Worm (Caenorhabditis elegans): Measurements from ENCODE around the gene gldi-1.
A peak's percentile ranks its signal among the peaks of the same experiment; 100 is the strongest.

The gldi-1 gene

DNA sequence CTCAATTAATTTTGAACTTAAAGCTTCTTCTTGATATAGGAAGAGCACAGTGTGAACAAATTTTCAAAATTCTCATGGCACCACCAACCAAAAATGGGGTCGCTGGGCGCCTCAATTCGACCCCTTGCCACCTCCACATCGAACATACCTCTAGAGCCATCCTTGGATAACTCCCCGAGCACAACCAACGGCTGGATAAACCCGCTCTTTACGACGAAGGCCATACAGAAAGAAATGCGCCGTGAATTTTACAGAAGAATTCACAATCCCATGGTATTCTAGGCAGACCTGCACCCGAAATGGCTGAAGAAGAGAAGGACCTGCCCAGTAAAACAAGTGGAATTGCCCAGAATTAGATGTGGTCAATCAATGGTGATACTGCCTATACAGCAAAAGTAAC is 18.5 kb upstream of the gldi-1 start:
- no peak for TF ChIP-seq ztf-29 (GFP tag; IDR thresholded peaks at IDR 0.05)

DNA sequence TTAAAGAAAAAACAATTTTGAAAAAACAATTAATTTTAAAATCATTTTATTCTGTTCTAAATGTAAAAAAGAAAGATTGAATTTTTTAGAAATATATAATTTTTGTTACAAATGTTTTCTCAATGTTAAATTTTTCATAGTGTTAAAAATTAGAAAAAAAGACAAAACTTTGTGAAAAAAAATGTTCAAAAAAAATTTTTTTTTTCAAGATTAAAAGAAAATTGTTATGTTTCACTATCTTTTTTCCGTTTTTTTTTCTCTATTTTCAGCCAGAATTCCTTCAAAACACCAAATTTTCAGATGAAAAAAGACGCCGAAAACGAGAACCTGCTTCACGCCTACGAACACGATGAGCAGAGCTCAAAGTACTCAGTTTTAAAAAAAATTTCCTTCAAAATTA is 10.9 kb upstream of the gldi-1 start, which contains the start of gene sms-5:
Gene sms-5, plus strand, starts transcription at position 301 of the 400 bp plus-strand sequence.
- no peak for TF ChIP-seq T22C8.4 (GFP tag; IDR thresholded peaks at IDR 0.05)
- no peak for TF ChIP-seq ref-1 (GFP tag; conservative IDR thresholded peaks at IDR 0.05)
- no peak for TF ChIP-seq flt-1 (GFP tag; IDR thresholded peaks at IDR 0.05)
- TF ChIP-seq med-1 (GFP tag; optimal IDR thresholded peaks at IDR 0.05; ENCODE audit: insufficient read depth) = no peak
- TF ChIP-seq ztf-29 (GFP tag; IDR thresholded peaks at IDR 0.05) = no peak
- no peak for TF ChIP-seq cog-1 (tag; optimal IDR thresholded peaks at IDR 0.05)
- TF ChIP-seq klf-2 (GFP tag; conservative IDR thresholded peaks at IDR 0.05) = no peak
- no peak for TF ChIP-seq ztf-23 (GFP tag; IDR thresholded peaks at IDR 0.05)

DNA sequence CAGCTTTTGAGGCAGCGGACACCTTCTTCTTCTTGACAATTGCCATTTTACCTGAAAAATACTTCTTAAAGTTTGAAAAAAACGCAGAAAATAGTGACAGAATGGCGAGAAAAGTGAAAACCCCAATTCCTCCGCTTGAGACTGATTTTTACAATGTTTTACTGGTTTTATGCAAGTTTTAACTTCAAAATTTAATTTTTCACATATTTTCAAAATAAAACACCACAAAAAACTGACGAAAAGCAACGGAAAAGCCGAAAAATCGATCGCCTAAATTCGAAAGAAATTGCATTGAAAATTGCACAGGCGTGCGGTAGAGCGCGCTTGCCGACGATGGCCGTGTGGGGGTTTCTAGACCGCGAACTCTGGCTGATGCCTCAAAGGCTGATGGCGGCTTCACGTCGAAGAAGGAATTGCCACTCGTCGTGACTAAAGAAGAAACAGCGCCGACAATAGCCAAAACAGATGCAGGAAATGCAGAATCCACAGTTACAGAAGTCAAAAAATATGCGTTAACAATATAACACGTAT is 8.2 kb downstream of the gldi-1 start, which contains the start of gene nsun-1:
Gene nsun-1, minus strand, starts transcription at position 51 of the 531 bp plus-strand sequence.
- TF ChIP-seq ztf-29 (GFP tag; IDR thresholded peaks at IDR 0.05) (no peak), T22C8.4 (GFP tag; IDR thresholded peaks at IDR 0.05) (no peak), med-1 (GFP tag; optimal IDR thresholded peaks at IDR 0.05; ENCODE audit: insufficient read depth) (no peak), flt-1 (GFP tag; IDR thresholded peaks at IDR 0.05) (0 out of 2 replicates have a peak, but pooled peaks have one; percentile 62), ref-1 (GFP tag; conservative IDR thresholded peaks at IDR 0.05) (no peak), klf-2 (GFP tag; conservative IDR thresholded peaks at IDR 0.05) (0 out of 2 replicates have a peak, but pooled peaks have one; percentile 30), cog-1 (tag; optimal IDR thresholded peaks at IDR 0.05) (no peak), ztf-23 (GFP tag; IDR thresholded peaks at IDR 0.05) (peak; percentile 67; the same call in 1 of the 2 replicates)

DNA sequence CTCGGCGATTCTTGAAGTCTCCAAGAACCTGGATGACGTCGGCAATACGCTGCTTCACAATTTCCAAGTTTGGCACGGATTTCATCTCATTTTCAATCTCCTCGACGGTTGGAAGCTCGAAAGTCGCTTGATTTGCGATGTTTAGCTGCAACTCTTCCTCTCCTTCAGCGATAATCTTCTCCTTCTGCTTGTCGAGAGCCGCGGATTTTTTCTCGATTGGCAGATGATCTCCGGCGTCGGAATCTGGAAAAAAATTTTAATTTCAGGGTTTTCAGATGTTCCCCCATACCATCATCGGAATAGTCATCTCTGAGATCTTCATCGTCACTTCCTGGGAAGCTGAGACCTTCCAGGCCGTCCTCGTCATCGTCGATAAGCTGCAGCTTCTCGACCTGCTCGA is 8.9 kb downstream of the gldi-1 start:
- no peak for TF ChIP-seq ztf-29 (GFP tag; IDR thresholded peaks at IDR 0.05)
- TF ChIP-seq tab-1 (GFP tag; IDR thresholded peaks at IDR 0.05) = no peak
- no peak for TF ChIP-seq cog-1 (tag; optimal IDR thresholded peaks at IDR 0.05)
- TF ChIP-seq klf-2 (GFP tag; conservative IDR thresholded peaks at IDR 0.05) = no peak
- TF ChIP-seq med-1 (GFP tag; optimal IDR thresholded peaks at IDR 0.05; ENCODE audit: insufficient read depth) = no peak
- TF ChIP-seq ref-1 (GFP tag; conservative IDR thresholded peaks at IDR 0.05) = no peak
- no peak for TF ChIP-seq flt-1 (GFP tag; IDR thresholded peaks at IDR 0.05)
- TF ChIP-seq T22C8.4 (GFP tag; IDR thresholded peaks at IDR 0.05) = no peak
- no peak for TF ChIP-seq ztf-23 (GFP tag; IDR thresholded peaks at IDR 0.05)

DNA sequence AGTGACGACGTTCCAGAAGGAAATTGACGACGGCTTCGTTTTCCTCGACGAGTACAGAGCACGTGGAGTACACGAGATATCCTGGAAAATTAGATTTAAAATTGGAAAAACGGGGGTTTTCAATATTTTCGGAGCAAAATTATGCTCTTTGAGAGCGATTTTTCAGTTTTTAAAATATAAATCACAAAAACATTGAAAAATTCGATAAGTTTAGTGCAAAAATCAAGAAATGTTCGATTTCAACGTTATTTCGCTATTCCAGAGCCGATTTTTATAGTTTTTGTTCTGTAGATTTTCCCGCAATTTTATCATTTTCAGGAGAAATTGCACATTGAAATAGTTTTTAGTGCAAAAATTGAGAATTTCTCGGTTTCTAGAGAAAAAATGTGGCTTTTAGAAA is 11.0 kb downstream of the gldi-1 start, which contains the start of gene W07E6.5:
Gene W07E6.5, plus strand, starts transcription at position 301 of the 400 bp plus-strand sequence.
- TF ChIP-seq ztf-23 (GFP tag; IDR thresholded peaks at IDR 0.05) (no peak), cog-1 (tag; optimal IDR thresholded peaks at IDR 0.05) (no peak), flt-1 (GFP tag; IDR thresholded peaks at IDR 0.05) (no peak), ztf-29 (GFP tag; IDR thresholded peaks at IDR 0.05) (no peak), ref-1 (GFP tag; conservative IDR thresholded peaks at IDR 0.05) (no peak)

DNA sequence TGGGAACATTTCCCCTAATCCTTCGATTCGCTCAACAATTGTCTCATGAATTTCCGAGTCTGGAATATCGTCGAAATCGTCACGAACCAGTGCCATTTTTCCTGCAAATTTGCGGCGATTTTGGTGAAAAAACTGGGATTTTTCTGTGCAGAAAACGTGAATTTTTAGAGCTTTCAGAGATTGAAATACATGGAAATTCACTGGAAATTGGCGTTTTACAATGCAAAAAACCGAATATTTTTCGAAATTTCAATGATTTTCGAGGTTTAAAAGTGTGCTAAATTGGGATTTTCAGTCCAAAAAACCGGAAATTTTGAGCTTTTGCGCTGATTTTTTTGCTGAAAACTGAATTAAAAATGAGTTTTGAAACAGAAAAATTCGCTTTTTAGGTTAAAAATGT is 13.8 kb downstream of the gldi-1 start, which contains the start of gene tomm-22:
Gene tomm-22, minus strand, starts transcription at position 101 of the 400 bp plus-strand sequence.
- TF ChIP-seq klf-2 (GFP tag; conservative IDR thresholded peaks at IDR 0.05) (no peak), flt-1 (GFP tag; IDR thresholded peaks at IDR 0.05) (no peak)

DNA sequence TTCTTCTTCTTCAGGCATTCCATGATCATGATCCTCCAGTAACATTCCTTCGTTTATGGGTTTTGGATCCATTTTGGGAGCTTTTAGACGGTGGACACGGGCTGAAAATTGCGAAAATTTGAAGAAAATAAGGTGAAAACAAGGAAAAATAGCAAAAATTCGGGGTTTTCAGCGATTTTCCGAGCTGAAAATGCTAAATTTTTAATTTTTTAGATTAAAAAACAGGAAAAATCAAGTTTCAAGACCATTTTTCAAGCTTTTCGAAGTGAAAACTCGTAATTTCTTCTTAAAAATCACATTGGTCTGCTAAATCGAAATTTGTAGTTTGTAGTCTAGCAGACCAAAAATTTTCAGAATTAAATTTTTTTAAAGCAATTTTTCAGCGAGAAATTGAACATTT is 16.9 kb downstream of the gldi-1 start, which contains the start of gene nfyb-1:
Gene nfyb-1, minus strand, starts transcription at position 101 of the 400 bp plus-strand sequence.
- TF ChIP-seq T22C8.4 (GFP tag; IDR thresholded peaks at IDR 0.05) = no peak
- TF ChIP-seq cog-1 (tag; optimal IDR thresholded peaks at IDR 0.05) = no peak
- no peak for TF ChIP-seq med-1 (GFP tag; optimal IDR thresholded peaks at IDR 0.05; ENCODE audit: insufficient read depth)

DNA sequence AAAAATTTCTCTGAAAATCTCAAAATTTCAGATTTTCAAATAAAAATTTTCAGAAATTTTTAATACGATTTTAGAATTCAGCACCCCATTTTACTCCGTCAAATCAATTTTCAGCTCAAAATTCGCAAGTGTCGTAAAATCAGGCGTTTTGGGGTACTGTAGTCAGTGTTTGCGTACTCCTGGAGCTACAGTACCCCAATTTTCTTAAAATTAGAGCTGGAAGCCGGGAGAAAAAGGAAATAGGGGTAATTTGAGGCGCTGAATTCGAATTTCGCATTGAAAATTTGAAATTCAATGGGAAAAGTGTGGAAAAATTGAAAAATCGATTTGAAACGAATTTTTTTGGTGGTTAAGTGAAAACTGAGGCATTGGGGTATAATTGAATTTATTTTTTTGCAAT is 22.9 kb downstream of the gldi-1 start:
- TF ChIP-seq T22C8.4 (GFP tag; IDR thresholded peaks at IDR 0.05) (no peak), med-1 (GFP tag; optimal IDR thresholded peaks at IDR 0.05; ENCODE audit: insufficient read depth) (no peak), flt-1 (GFP tag; IDR thresholded peaks at IDR 0.05) (no peak), cog-1 (tag; optimal IDR thresholded peaks at IDR 0.05) (no peak), klf-2 (GFP tag; conservative IDR thresholded peaks at IDR 0.05) (no peak), ref-1 (GFP tag; conservative IDR thresholded peaks at IDR 0.05) (no peak), ztf-23 (GFP tag; IDR thresholded peaks at IDR 0.05) (no peak), ztf-29 (GFP tag; IDR thresholded peaks at IDR 0.05) (no peak), tab-1 (GFP tag; IDR thresholded peaks at IDR 0.05) (no peak)

DNA sequence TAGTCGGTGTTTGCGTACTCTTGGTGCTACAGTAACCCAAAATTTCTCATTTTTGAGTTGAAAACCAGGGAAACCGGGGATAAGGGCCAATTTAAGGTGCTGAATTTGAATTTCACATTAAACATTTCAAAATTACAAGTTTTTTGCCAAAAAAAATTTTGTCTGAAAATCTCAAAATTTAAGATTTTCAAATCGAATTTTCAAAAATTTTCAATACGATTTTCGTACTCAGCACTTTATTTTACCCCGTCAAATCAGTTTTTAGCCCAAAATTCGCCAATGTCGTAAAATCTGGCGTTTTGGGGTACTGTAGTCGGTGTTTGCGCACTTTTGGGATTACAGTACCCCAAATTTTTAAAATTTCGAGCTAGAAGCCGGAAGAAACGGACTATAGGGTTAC is 23.3 kb downstream of the gldi-1 start, which contains the start of gene W10D9.3:
Gene W10D9.3, minus strand, starts transcription at position 101 of the 400 bp plus-strand sequence.
- no peak for TF ChIP-seq T22C8.4 (GFP tag; IDR thresholded peaks at IDR 0.05)
- no peak for TF ChIP-seq flt-1 (GFP tag; IDR thresholded peaks at IDR 0.05)
- no peak for TF ChIP-seq ztf-23 (GFP tag; IDR thresholded peaks at IDR 0.05)
- no peak for TF ChIP-seq klf-2 (GFP tag; conservative IDR thresholded peaks at IDR 0.05)
- no peak for TF ChIP-seq tab-1 (GFP tag; IDR thresholded peaks at IDR 0.05)
- no peak for TF ChIP-seq cog-1 (tag; optimal IDR thresholded peaks at IDR 0.05)
- TF ChIP-seq ref-1 (GFP tag; conservative IDR thresholded peaks at IDR 0.05) = no peak
- no peak for TF ChIP-seq ztf-29 (GFP tag; IDR thresholded peaks at IDR 0.05)
- TF ChIP-seq med-1 (GFP tag; optimal IDR thresholded peaks at IDR 0.05; ENCODE audit: insufficient read depth) = no peak

DNA sequence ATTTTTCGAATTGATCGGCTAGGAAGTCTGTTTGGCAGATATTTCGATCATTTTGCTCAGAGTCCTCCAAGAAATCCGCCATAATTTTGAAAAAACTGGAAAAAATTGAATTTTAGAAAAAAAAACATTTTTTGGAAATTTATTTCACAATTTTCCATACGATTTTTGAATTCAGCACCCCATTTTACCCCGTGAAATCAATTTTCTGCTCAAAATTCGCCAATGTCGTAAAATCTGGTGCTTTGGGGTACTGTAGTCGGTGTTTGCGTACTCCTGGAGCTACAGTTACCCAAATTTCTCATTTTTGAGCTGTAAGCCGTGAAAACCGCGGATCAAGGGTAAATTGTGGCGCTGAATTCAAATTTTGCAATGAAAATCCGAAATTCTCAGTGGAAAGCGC is 26.4 kb downstream of the gldi-1 start, which contains the start of gene gvd-1:
Gene gvd-1, minus strand, starts transcription at position 101 of the 400 bp plus-strand sequence.
- TF ChIP-seq T22C8.4 (GFP tag; IDR thresholded peaks at IDR 0.05) (0 out of 2 replicates have a peak, but pooled peaks have one; percentile 9), ztf-29 (GFP tag; IDR thresholded peaks at IDR 0.05) (no peak), ztf-23 (GFP tag; IDR thresholded peaks at IDR 0.05) (no peak)

DNA sequence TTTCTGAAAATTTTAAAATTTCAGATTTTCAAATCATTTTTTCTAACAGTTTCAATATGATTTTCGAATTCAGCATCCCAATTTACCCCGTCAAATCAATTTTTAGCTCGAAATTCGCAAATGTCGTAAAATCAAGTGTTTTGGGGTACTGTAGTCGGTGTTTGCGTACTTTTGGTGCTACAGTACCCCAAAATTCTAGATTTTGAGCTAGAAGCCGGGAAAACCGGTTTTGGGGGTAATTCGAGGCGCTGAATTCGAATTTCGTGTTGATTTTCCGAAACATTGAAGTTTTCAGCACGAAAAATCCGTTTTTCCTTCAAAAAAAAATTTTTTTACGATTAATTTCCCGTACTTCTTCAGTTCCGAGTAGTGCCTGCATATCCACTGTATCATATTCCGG is 27.8 kb downstream of the gldi-1 start:
- TF ChIP-seq ztf-29 (GFP tag; IDR thresholded peaks at IDR 0.05) (no peak), T22C8.4 (GFP tag; IDR thresholded peaks at IDR 0.05) (no peak), klf-2 (GFP tag; conservative IDR thresholded peaks at IDR 0.05) (no peak), cog-1 (tag; optimal IDR thresholded peaks at IDR 0.05) (no peak), med-1 (GFP tag; optimal IDR thresholded peaks at IDR 0.05; ENCODE audit: insufficient read depth) (no peak), ztf-23 (GFP tag; IDR thresholded peaks at IDR 0.05) (no peak)

All from whole organism, midembryonic.